Fruit fly (Drosophila melanogaster) whole organism, embryonic: ENCODE data around the gene MYPT-75D.

Experiments used
- BtbVII ChIP-seq: fragments of 200-800 bp; sonication (Bioruptor generic); optimal IDR thresholded peaks from 3 replicates; lab custom pipeline; 2017; ENCODE audit warnings: missing biosample characterization, mild to moderate bottlenecking, missing genetic modification characterization
- CG11093 ChIP-seq: fragments of 200-800 bp; sonication (Bioruptor generic); IDR thresholded peaks from 3 replicates; pipeline ENCODE4 v1.3.6; 2022; ENCODE audit warnings: missing biosample characterization, missing genetic modification characterization
- CG11696 ChIP-seq: fragments of 200-800 bp; sonication (Bioruptor generic); IDR thresholded peaks from 2 replicates; pipeline ENCODE4 v1.3.6; 2022; ENCODE audit warnings: missing biosample characterization, missing genetic modification characterization
- CG12071 ChIP-seq: fragments of 200-800 bp; sonication (Bioruptor generic); optimal IDR thresholded peaks from 3 replicates; lab custom pipeline; 2018; ENCODE audit warnings: missing biosample characterization, mild to moderate bottlenecking, missing genetic modification characterization
- CG12155 ChIP-seq: fragments of 200-800 bp; sonication (Bioruptor generic); optimal IDR thresholded peaks from 3 replicates; lab custom pipeline; 2016; ENCODE audit warnings: missing biosample characterization, missing genetic modification characterization
- CG12942 ChIP-seq: fragments of 200-800 bp; sonication (Bioruptor generic); optimal IDR thresholded peaks from 3 replicates; lab custom pipeline; 2016; ENCODE audit warnings: missing biosample characterization, missing genetic modification characterization
- CG1647 ChIP-seq: fragments of 200-800 bp; sonication (Bioruptor generic); optimal IDR thresholded peaks from 3 replicates; lab custom pipeline; 2016; ENCODE audit warnings: missing biosample characterization, missing genetic modification characterization
- CG17612 ChIP-seq: fragments of 200-800 bp; sonication (Bioruptor generic); IDR thresholded peaks from 2 replicates; pipeline ENCODE4 v1.3.6; 2022; ENCODE audit warnings: missing biosample characterization, missing genetic modification characterization
- CG17912 ChIP-seq: fragments of 200-800 bp; sonication (Bioruptor generic); optimal IDR thresholded peaks from 2 replicates; lab custom pipeline; 2018; ENCODE audit warnings: missing biosample characterization, mild to moderate bottlenecking, missing genetic modification characterization
- CG4404 ChIP-seq: fragments of 200-800 bp; sonication (Bioruptor generic); IDR thresholded peaks from 2 replicates; pipeline ENCODE4 v1.3.6; 2022; ENCODE audit warnings: missing biosample characterization, missing genetic modification characterization
- CG4730 ChIP-seq: fragments of 200-800 bp; sonication (Bioruptor generic); IDR thresholded peaks from 2 replicates; pipeline ENCODE4 v1.3.6; 2022; ENCODE audit warnings: missing biosample characterization, missing genetic modification characterization
- CG6272 ChIP-seq: fragments of 200-800 bp; sonication (Bioruptor generic); IDR thresholded peaks from 2 replicates; pipeline ENCODE4 v1.3.6; 2022; ENCODE audit warnings: missing biosample characterization, missing genetic modification characterization
- CG6689 ChIP-seq: fragments of 200-800 bp; sonication (Bioruptor generic); IDR thresholded peaks from 2 replicates; pipeline ENCODE4 v1.3.6; 2022; ENCODE audit warnings: missing biosample characterization, missing genetic modification characterization
- CG8290 ChIP-seq, 3 experiments: fragments of 200-800 bp; sonication (Bioruptor generic); optimal IDR thresholded peaks; 2 replicates each; lab custom pipeline; 2016 to 2019; ENCODE audit warnings: missing biosample characterization in 3 of 3, missing genetic modification characterization in 3 of 3, mild to moderate bottlenecking in 2 of 3, moderate library complexity in 1 of 3
- CG8388 ChIP-seq: fragments of 200-800 bp; sonication (Bioruptor generic); optimal IDR thresholded peaks from 2 replicates; lab custom pipeline; 2019; ENCODE audit warnings: missing biosample characterization, mild to moderate bottlenecking, missing genetic modification characterization, moderate library complexity
- CG9817 ChIP-seq: fragments of 200-800 bp; sonication (Bioruptor generic); optimal IDR thresholded peaks from 2 replicates; lab custom pipeline; 2018; ENCODE audit warnings: missing biosample characterization, mild to moderate bottlenecking, missing genetic modification characterization, moderate library complexity
- CG9932 ChIP-seq: fragments of 200-800 bp; sonication (Bioruptor generic); IDR thresholded peaks from 2 replicates; pipeline ENCODE4 v1.3.6; 2022; ENCODE audit warnings: missing biosample characterization, missing genetic modification characterization
- Camta ChIP-seq: fragments of 200-800 bp; sonication (Bioruptor generic); optimal IDR thresholded peaks from 2 replicates; lab custom pipeline; 2016; ENCODE audit warnings: missing biosample characterization, missing genetic modification characterization
- Dref ChIP-seq: fragments of 200-800 bp; sonication (Bioruptor generic); IDR thresholded peaks from 2 replicates; pipeline ENCODE4 v1.3.6; 2022; ENCODE audit warnings: missing biosample characterization, missing genetic modification characterization
- E2f1 ChIP-seq: fragments of 200-800 bp; sonication (Bioruptor generic); IDR thresholded peaks from 2 replicates; pipeline ENCODE4 v1.3.6; 2022; ENCODE audit warnings: missing biosample characterization, missing genetic modification characterization
- Fer1 ChIP-seq: fragments of 200-800 bp; sonication (Bioruptor generic); optimal IDR thresholded peaks from 2 replicates; lab custom pipeline; 2017; ENCODE audit warnings: missing biosample characterization, mild to moderate bottlenecking, missing genetic modification characterization
- Fer3 ChIP-seq: fragments of 200-800 bp; sonication (Bioruptor generic); optimal IDR thresholded peaks from 2 replicates; lab custom pipeline; 2018; ENCODE audit warnings: missing biosample characterization, mild to moderate bottlenecking, missing genetic modification characterization, moderate library complexity
- HmgZ ChIP-seq: fragments of 200-800 bp; sonication (Bioruptor generic); optimal IDR thresholded peaks from 2 replicates; lab custom pipeline; 2018; ENCODE audit warnings: missing biosample characterization, mild to moderate bottlenecking, missing genetic modification characterization
- Kr ChIP-seq: fragments of 200-800 bp; sonication (Bioruptor generic); optimal IDR thresholded peaks from 2 replicates; lab custom pipeline; 2017; ENCODE audit warnings: missing biosample characterization, mild to moderate bottlenecking, missing genetic modification characterization
- Lim3 ChIP-seq: fragments of 200-800 bp; sonication (Bioruptor generic); IDR thresholded peaks from 2 replicates; pipeline ENCODE4 v1.3.6; 2022; ENCODE audit warnings: missing biosample characterization, missing genetic modification characterization
- Mrtf ChIP-seq: fragments of 200-800 bp; sonication (Bioruptor generic); IDR thresholded peaks from 3 replicates; pipeline ENCODE4 v1.3.6; 2022; ENCODE audit warnings: missing biosample characterization, missing genetic modification characterization
- Nf-YC ChIP-seq: fragments of 200-800 bp; optimal IDR thresholded peaks from 3 replicates; lab custom pipeline; 2019; ENCODE audit warnings: missing biosample characterization, mild to moderate bottlenecking, missing genetic modification characterization, moderate library complexity
- Sox102F ChIP-seq: fragments of 200-800 bp; sonication (Bioruptor generic); optimal IDR thresholded peaks from 2 replicates; lab custom pipeline; 2018; ENCODE audit warnings: missing biosample characterization, mild to moderate bottlenecking, missing genetic modification characterization, moderate library complexity
- Sry-β ChIP-seq: fragments of 200-800 bp; sonication (Bioruptor generic); optimal IDR thresholded peaks from 2 replicates; lab custom pipeline; 2018; ENCODE audit warnings: missing biosample characterization, mild to moderate bottlenecking, missing genetic modification characterization, moderate library complexity
- Sry-δ ChIP-seq: fragments of 200-800 bp; sonication (Bioruptor generic); optimal IDR thresholded peaks from 2 replicates; lab custom pipeline; 2016; ENCODE audit warnings: missing biosample characterization, missing genetic modification characterization
- ato ChIP-seq: fragments of 200-800 bp; sonication (Bioruptor generic); IDR thresholded peaks from 2 replicates; pipeline ENCODE4 v1.3.6; 2022; ENCODE audit warnings: missing biosample characterization, missing genetic modification characterization; ENCODE audit not compliant: partially characterized antibody
- bsh ChIP-seq, 2 experiments: fragments of 200-800 bp; sonication (Bioruptor generic); optimal IDR thresholded peaks; 2 replicates each; lab custom pipeline; 2017 to 2018; ENCODE audit warnings: mild to moderate bottlenecking in 2 of 2, missing biosample characterization in 2 of 2, missing genetic modification characterization in 2 of 2, moderate library complexity in 1 of 2
- cg ChIP-seq: fragments of 200-800 bp; sonication (Bioruptor generic); optimal IDR thresholded peaks from 3 replicates; lab custom pipeline; 2019; ENCODE audit warnings: missing biosample characterization, mild to moderate bottlenecking, missing genetic modification characterization, moderate library complexity
- chinmo ChIP-seq: fragments of 200-800 bp; sonication (Bioruptor generic); IDR thresholded peaks from 4 replicates; pipeline ENCODE4 v1.3.6; 2022; ENCODE audit warnings: missing biosample characterization, missing genetic modification characterization; ENCODE audit not compliant: partially characterized antibody
- chn ChIP-seq: fragments of 200-800 bp; sonication (Bioruptor generic); optimal IDR thresholded peaks from 2 replicates; lab custom pipeline; 2016; ENCODE audit warnings: missing biosample characterization, missing genetic modification characterization
- corto ChIP-seq: fragments of 200-800 bp; sonication (Bioruptor generic); optimal IDR thresholded peaks from 2 replicates; lab custom pipeline; 2016; ENCODE audit warnings: missing biosample characterization, mild to moderate bottlenecking, missing genetic modification characterization, moderate library complexity
- croc ChIP-seq: fragments of 200-800 bp; sonication (Bioruptor generic); conservative IDR thresholded peaks from 3 replicates; pipeline ENCODE4 v1.3.6; 2022; ENCODE audit warnings: missing biosample characterization, missing genetic modification characterization
- crol ChIP-seq: fragments of 200-800 bp; sonication (Bioruptor generic); IDR thresholded peaks from 2 replicates; pipeline ENCODE4 v1.3.6; 2022; ENCODE audit warnings: missing biosample characterization, missing genetic modification characterization
- dan ChIP-seq: fragments of 200-800 bp; sonication (Bioruptor generic); IDR thresholded peaks from 2 replicates; pipeline ENCODE4 v1.3.6; 2022; ENCODE audit warnings: missing biosample characterization, missing genetic modification characterization
- emc ChIP-seq: fragments of 200-800 bp; sonication (Bioruptor generic); optimal IDR thresholded peaks from 2 replicates; lab custom pipeline; 2016; ENCODE audit warnings: missing biosample characterization, missing genetic modification characterization
- grn ChIP-seq: fragments of 200-800 bp; sonication (Bioruptor generic); optimal IDR thresholded peaks from 3 replicates; lab custom pipeline; 2017; ENCODE audit warnings: missing biosample characterization, missing genetic modification characterization
- gt ChIP-seq: fragments of 200-800 bp; sonication (Bioruptor generic); IDR thresholded peaks from 2 replicates; pipeline ENCODE4 v1.3.6; 2022; ENCODE audit warnings: missing biosample characterization, missing genetic modification characterization
- hkb ChIP-seq, 2 experiments: fragments of 200-800 bp in 1 of 2; fragments of >200 bp in 1 of 2; sonication (Bioruptor generic) in 1 of 2; IDR thresholded peaks in 1 of 2; optimal IDR thresholded peaks in 1 of 2; 2 replicates each; pipeline versions ENCODE4 v1.3.6 to Lab custom; 2017 to 2022; ENCODE audit warnings: missing biosample characterization in 1 of 2, missing genetic modification characterization in 1 of 2
- insv ChIP-seq, 2 experiments: fragments of 200-800 bp; sonication (Bioruptor generic); optimal IDR thresholded peaks; 3 replicates each; lab custom pipeline; 2016 to 2018; ENCODE audit warnings: missing biosample characterization in 2 of 2, missing genetic modification characterization in 2 of 2
- kah ChIP-seq: fragments of 200-800 bp; sonication (Bioruptor generic); optimal IDR thresholded peaks from 2 replicates; lab custom pipeline; 2018; ENCODE audit warnings: missing biosample characterization, mild to moderate bottlenecking, missing genetic modification characterization
- klu ChIP-seq: fragments of 200-800 bp; sonication (Bioruptor generic); IDR thresholded peaks from 2 replicates; pipeline ENCODE4 v1.3.6; 2022; ENCODE audit warnings: missing biosample characterization, missing genetic modification characterization
- sens-2 ChIP-seq: fragments of 200-800 bp; sonication (Bioruptor generic); IDR thresholded peaks from 2 replicates; pipeline ENCODE4 v1.3.6; 2022; ENCODE audit warnings: missing biosample characterization, missing genetic modification characterization
- sisA ChIP-seq: fragments of 200-800 bp; sonication (Bioruptor generic); IDR thresholded peaks from 2 replicates; pipeline ENCODE4 v1.3.6; 2022; ENCODE audit warnings: missing biosample characterization, missing genetic modification characterization
- slp2 ChIP-seq: fragments of 200-800 bp; sonication (Bioruptor generic); optimal IDR thresholded peaks from 2 replicates; lab custom pipeline; 2016; ENCODE audit warnings: missing biosample characterization, missing genetic modification characterization
- tin ChIP-seq: fragments of 200-800 bp; sonication (Bioruptor generic); optimal IDR thresholded peaks from 3 replicates; lab custom pipeline; 2016; ENCODE audit warnings: missing biosample characterization, missing genetic modification characterization
- trh ChIP-seq: fragments of 200-800 bp; sonication (Bioruptor generic); optimal IDR thresholded peaks from 2 replicates; lab custom pipeline; 2016; ENCODE audit warnings: missing biosample characterization, missing genetic modification characterization
- vnd ChIP-seq: fragments of 200-800 bp; sonication (Bioruptor generic); IDR thresholded peaks from 3 replicates; pipeline ENCODE4 v1.3.6; 2022; ENCODE audit warnings: missing biosample characterization, missing genetic modification characterization; ENCODE audit not compliant: partially characterized antibody

MYPT-75D gene

dm6 chr3L:18633084-18633483 lies 7.3 kb downstream of the MYPT-75D start (continued):
- TF ChIP-seq sens-2 (GFP tag; lab: Robert Waterston, UW) (no peak), CG4730 (GFP tag; lab: Robert Waterston, UW) (no peak), CG6689 (GFP tag; lab: Robert Waterston, UW) (no peak), CG9932 (no peak), CG12071 (GFP tag; lab: Kevin White, UChicago) (no peak), Nf-YC (tag; lab: Kevin White, UChicago) (no peak), sisA (no peak), tin (GFP tag; lab: Kevin White, UChicago) (no peak), corto (no peak), HmgZ (tag; lab: Kevin White, UChicago) (peak; percentile 11), Camta (GFP tag; lab: Kevin White, UChicago) (no peak), Fer1 (GFP tag; lab: Kevin White, UChicago) (no peak), chn (GFP tag; lab: Kevin White, UChicago) (no peak), CG8290 (GFP tag; optimal IDR thresholded peaks at IDR 0.05; lab: Kevin White, UChicago) (no peak), CG8290 (tag; optimal IDR thresholded peaks at IDR 0.05; lab: Kevin White, UChicago) (peak in 1 of 2 experiments; percentile 49), CG17912 (GFP tag; lab: Kevin White, UChicago) (no peak), insv (GFP tag; optimal IDR thresholded peaks at IDR 0.05; lab: Kevin White, UChicago) (no peak), BtbVII (GFP tag; lab: Kevin White, UChicago) (no peak), grn (GFP tag; lab: Kevin White, UChicago) (peak; percentile 72), hkb (optimal IDR thresholded peaks at IDR 0.05; lab: Kevin White, UChicago) (no peak), hkb (GFP tag; IDR thresholded peaks at IDR 0.05; lab: Robert Waterston, UW) (no peak), Lim3 (GFP tag; lab: Robert Waterston, UW) (no peak), klu (no peak), emc (GFP tag; lab: Kevin White, UChicago) (no peak), Dref (no peak), vnd (GFP tag; lab: Robert Waterston, UW) (no peak), gt (no peak), Sry-β (no peak), CG17612 (GFP tag; lab: Robert Waterston, UW) (no peak), chinmo (GFP tag; lab: Robert Waterston, UW) (0 out of 4 replicates have a peak, but pooled peaks have one; percentile 28), croc (GFP tag; lab: Robert Waterston, UW) (no peak), cg (GFP tag; lab: Kevin White, UChicago) (no peak), CG1647 (no peak), CG12942 (GFP tag; lab: Kevin White, UChicago) (no peak), CG9817 (tag; lab: Kevin White, UChicago) (no peak), E2f1 (GFP tag; lab: Robert Waterston, UW) (no peak), CG6272 (GFP tag; lab: Robert Waterston, UW) (no peak), Sox102F (no peak), trh (GFP tag; lab: Kevin White, UChicago) (no peak), Fer3 (no peak), dan (GFP tag; lab: Robert Waterston, UW) (no peak), CG8388 (GFP tag; lab: Kevin White, UChicago) (no peak), slp2 (GFP tag; lab: Kevin White, UChicago) (no peak), Mrtf (GFP tag; lab: Robert Waterston, UW) (no peak), kah (GFP tag; lab: Kevin White, UChicago) (no peak), CG11093 (GFP tag; lab: Robert Waterston, UW) (no peak), crol (peak; percentile 95), bsh (GFP tag; optimal IDR thresholded peaks at IDR 0.05; lab: Kevin White, UChicago) (no peak), CG11696 (no peak), ato (GFP tag; lab: Robert Waterston, UW) (no peak), Kr (GFP tag; lab: Kevin White, UChicago) (no peak), CG4404 (GFP tag; lab: Robert Waterston, UW) (no peak), CG12155 (GFP tag; lab: Kevin White, UChicago) (no peak), Sry-δ (GFP tag; lab: Kevin White, UChicago) (no peak)
